Fruit fly (Drosophila melanogaster): ENCODE data around the gene CstF50.
A peak's percentile ranks its signal among the peaks of the same experiment; 100 is the strongest.

DNA sequence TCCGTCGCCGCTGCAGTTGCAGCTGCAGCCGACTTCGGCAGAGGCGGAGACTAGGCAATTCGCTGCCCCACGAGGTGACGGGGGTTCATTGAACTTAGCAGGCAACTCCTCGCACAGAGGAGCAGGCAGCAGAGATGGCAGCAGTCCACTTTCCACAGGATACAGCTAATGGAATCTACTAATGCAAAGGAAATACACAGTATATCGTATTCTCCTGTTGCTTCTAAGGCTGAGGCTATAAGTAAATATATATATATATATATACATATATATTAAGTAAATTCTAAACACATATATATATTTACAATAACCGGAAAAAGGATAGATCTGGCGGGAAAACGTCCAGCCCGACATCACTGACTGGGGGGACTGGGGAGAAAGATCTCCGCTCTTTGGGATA is 33.4 kb downstream of the CstF50 start:
- TF ChIP-seq CG4496 (GFP tag; IDR thresholded peaks at IDR 0.05) (no peak), EcR (GFP tag; optimal IDR thresholded peaks at IDR 0.05) (peak; percentile 92), CG10348 (GFP tag; IDR thresholded peaks at IDR 0.05) (no peak), Pif1A (GFP tag; optimal IDR thresholded peaks at IDR 0.05) (no peak), CG8159 (tag; optimal IDR thresholded peaks at IDR 0.05) (peak; percentile 22), CG14655 (GFP tag; optimal IDR thresholded peaks at IDR 0.05) (peak; percentile 20), Ets98B (GFP tag; IDR thresholded peaks at IDR 0.05) (no peak), CG15710 (tag; optimal IDR thresholded peaks at IDR 0.05) (no peak), gl (tag; optimal IDR thresholded peaks at IDR 0.05) (no peak), Pif1B (GFP tag; optimal IDR thresholded peaks at IDR 0.05) (no peak), D1 (tag; optimal IDR thresholded peaks at IDR 0.05) (no peak), rn (GFP tag; IDR thresholded peaks at IDR 0.05) (no peak), CG13204 (GFP tag; optimal IDR thresholded peaks at IDR 0.05) (no peak), CG32121 (GFP tag; IDR thresholded peaks at IDR 0.05) (no peak)
